Worm (Caenorhabditis elegans): ENCODE data around the gene fbxa-45.

fbxa-45 gene

DNA sequence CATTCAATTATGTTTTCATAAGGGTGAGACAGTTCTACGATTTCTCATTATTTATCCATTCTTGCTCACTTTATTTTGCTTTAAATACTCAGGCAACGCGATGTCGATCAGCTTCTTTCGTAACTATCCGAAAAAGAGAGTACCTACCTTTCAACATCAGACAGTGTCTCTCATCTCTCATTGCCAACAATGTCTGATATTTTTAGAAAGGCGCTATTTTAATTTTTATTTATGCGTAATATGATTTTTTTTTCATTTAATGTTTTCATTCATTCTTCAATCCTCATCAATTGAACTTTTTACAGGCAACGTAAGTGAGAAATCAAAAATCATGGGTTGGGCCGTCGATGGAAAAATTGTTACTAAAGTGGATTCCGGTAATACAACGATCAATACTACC, 14.5 kb downstream of the fbxa-45 start, which contains the start of gene F09C6.13:
TSS of gene F09C6.13 (plus strand) at position 301 of the 400 bp plus-strand sequence.
- TF ChIP-seq lin-26 (GFP tag; IDR thresholded peaks at IDR 0.05) (no peak), nhr-90 (tag; optimal IDR thresholded peaks at IDR 0.05) (no peak), hlh-12 (tag; optimal IDR thresholded peaks at IDR 0.05) (no peak), unc-130 (GFP tag; optimal IDR thresholded peaks at IDR 0.05) (no peak), ztf-28 (GFP tag; IDR thresholded peaks at IDR 0.05) (no peak)

DNA sequence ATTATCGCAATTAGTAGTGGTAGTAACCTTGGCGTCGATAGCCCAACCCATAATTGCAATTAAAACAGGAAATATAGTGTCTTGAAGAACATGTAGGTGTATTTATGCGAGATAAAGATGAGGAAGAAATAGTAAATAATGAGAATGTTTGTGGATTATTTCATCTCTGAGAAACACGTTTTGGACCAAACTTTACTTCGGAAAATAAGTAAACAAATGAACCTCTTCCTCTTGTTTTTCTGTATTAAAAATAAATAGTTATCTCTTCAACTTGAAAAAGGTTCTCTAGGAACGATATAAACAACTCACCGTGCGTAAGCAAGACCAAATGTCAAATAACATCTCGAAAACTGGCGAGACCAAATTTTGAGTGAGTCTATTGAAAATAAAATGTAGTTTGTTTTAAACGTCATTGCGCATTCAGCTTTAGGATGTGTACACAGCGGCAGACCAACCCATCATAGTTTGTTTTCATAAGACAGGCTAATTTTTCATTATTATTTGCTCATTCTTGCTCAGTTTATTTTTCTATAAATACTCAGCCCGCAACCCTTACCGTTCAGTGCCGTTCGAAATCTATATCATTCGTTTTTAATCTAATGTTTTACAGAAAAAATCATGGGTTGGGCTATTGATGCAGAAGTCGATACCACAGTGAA, 16.9 kb downstream of the fbxa-45 start, which contains the start of the genes F09C6.11 and F09C6.12:
TSS of gene F09C6.11 (minus strand) at position 51 of the 659 bp plus-strand sequence.
TSS of gene F09C6.12 (plus strand) at position 609 of the 659 bp plus-strand sequence.
- TF ChIP-seq gei-17 (GFP tag; optimal IDR thresholded peaks at IDR 0.05) = no peak
- no peak for TF ChIP-seq ztf-3 (GFP tag; optimal IDR thresholded peaks at IDR 0.05)
- TF ChIP-seq hmg-20 (GFP tag; IDR thresholded peaks at IDR 0.05) = no peak
- no peak for TF ChIP-seq rpc-1 (optimal IDR thresholded peaks at IDR 0.05)
- TF ChIP-seq rpc-1 (tag; optimal IDR thresholded peaks at IDR 0.05) = no peak
- TF ChIP-seq rec-8 (tag; optimal IDR thresholded peaks at IDR 0.05) = no peak
- TF ChIP-seq Y53F4B.3 (GFP tag; IDR thresholded peaks at IDR 0.05) = no peak
- no peak for TF ChIP-seq nhr-80 (tag; optimal IDR thresholded peaks at IDR 0.05)
- TF ChIP-seq ceh-100 (GFP tag; IDR thresholded peaks at IDR 0.05) = no peak
- no peak for TF ChIP-seq Y53G8AR.9 (GFP tag; conservative IDR thresholded peaks at IDR 0.05)
- no peak for TF ChIP-seq C06A6.2 (GFP tag; conservative IDR thresholded peaks at IDR 0.05)
- no peak for TF ChIP-seq cebp-1 (GFP tag; IDR thresholded peaks at IDR 0.05)
- no peak for TF ChIP-seq cebp-1 (tag; optimal IDR thresholded peaks at IDR 0.05)
- TF ChIP-seq nhr-179 (tag; optimal IDR thresholded peaks at IDR 0.05) = no peak
- no peak for TF ChIP-seq egl-18 (GFP tag; IDR thresholded peaks at IDR 0.05)
- TF ChIP-seq B0261.1 (tag; optimal IDR thresholded peaks at IDR 0.05) = no peak
- TF ChIP-seq madf-8 (GFP tag; conservative IDR thresholded peaks at IDR 0.05) = no peak
- TF ChIP-seq mcd-1 (GFP tag; IDR thresholded peaks at IDR 0.05) = no peak
- no peak for TF ChIP-seq ztf-6 (GFP tag; IDR thresholded peaks at IDR 0.05)
- TF ChIP-seq lin-40 (tag; optimal IDR thresholded peaks at IDR 0.05) = no peak
- no peak for TF ChIP-seq aptf-2 (GFP tag; conservative IDR thresholded peaks at IDR 0.05)
- TF ChIP-seq zim-3 (tag; optimal IDR thresholded peaks at IDR 0.05) = no peak

DNA sequence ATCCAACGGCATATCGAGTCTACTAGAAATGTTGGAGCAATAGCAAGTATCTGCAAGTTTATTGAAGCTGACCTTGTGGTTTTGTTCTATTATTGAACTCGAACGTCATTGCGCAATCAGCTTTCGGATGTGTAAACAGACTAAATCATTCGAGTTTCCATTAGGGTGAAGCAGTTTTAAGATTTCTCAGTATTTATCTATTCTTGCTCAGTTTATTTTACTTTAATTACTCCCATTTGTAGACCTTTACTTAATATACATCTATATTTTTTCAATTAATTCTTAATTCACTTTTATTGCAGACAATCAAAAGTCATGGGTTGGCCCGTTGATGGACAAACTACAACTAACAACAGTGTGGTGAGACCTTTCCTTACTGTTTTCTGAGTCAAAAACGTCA, 18.6 kb downstream of the fbxa-45 start, which contains the start of gene F09C6.14:
TSS of gene F09C6.14 (plus strand) at position 301 of the 400 bp plus-strand sequence.
- TF ChIP-seq madf-10 (tag; optimal IDR thresholded peaks at IDR 0.05) (no peak), nfya-2 (GFP tag; IDR thresholded peaks at IDR 0.05) (no peak), mel-28 (tag; optimal IDR thresholded peaks at IDR 0.05; ENCODE audit: borderline replicate concordance) (no peak), B0336.3 (GFP tag; IDR thresholded peaks at IDR 0.05) (no peak), pbrm-1 (GFP tag; IDR thresholded peaks at IDR 0.05) (no peak), zfh-2 (GFP tag; conservative IDR thresholded peaks at IDR 0.05) (no peak), somi-1 (GFP tag; optimal IDR thresholded peaks at IDR 0.05) (no peak), lin-54 (GFP tag; optimal IDR thresholded peaks at IDR 0.05) (no peak), fkh-3 (tag; optimal IDR thresholded peaks at IDR 0.05) (no peak), ekl-4 (GFP tag; IDR thresholded peaks at IDR 0.05) (no peak), bed-1 (GFP tag; IDR thresholded peaks at IDR 0.05) (no peak), madf-6 (GFP tag; IDR thresholded peaks at IDR 0.05) (no peak), lsl-1 (GFP tag; optimal IDR thresholded peaks at IDR 0.05) (no peak), nhr-80 (tag; optimal IDR thresholded peaks at IDR 0.05) (no peak), ztf-6 (GFP tag; IDR thresholded peaks at IDR 0.05) (no peak), ztf-18 (tag; optimal IDR thresholded peaks at IDR 0.05) (no peak)

Measured in whole organism, young adult.